Worm (Caenorhabditis elegans) whole organism, L1 larva: Measurements from ENCODE around the gene srd-4.

Experiments
- ama-1 ChIP-seq: fragments of 150-350 bp; optimal IDR thresholded peaks from 2 replicates; lab custom pipeline; 2014
- dsc-1 ChIP-seq: sonication (generic microtip); optimal IDR thresholded peaks from 2 replicates; lab custom pipeline; 2016; ENCODE audit warnings: mild to moderate bottlenecking, missing genetic modification characterization, missing compliant biosample characterization
- efl-1 ChIP-seq, 4 experiments: fragments of 150-350 bp; optimal IDR thresholded peaks in 3 of 4; peaks in 1 of 4; 1 replicate in 1 of 4; 2 replicates in 3 of 4; lab custom pipeline; 2014; ENCODE audit warnings: missing biosample characterization in 2 of 4, missing genetic modification characterization in 2 of 4, missing genetic modification reagents in 2 of 4
- lin-13 ChIP-seq: fragments of 150-350 bp; optimal IDR thresholded peaks from 2 replicates; lab custom pipeline; 2014; ENCODE audit warnings: missing biosample characterization, missing genetic modification reagents, missing genetic modification characterization
- nhr-12 ChIP-seq: sonication (generic microtip); optimal IDR thresholded peaks from 2 replicates; lab custom pipeline; 2017; ENCODE audit warnings: missing biosample characterization, missing genetic modification characterization
- nhr-76 ChIP-seq: sonication (generic microtip); optimal IDR thresholded peaks from 2 replicates; lab custom pipeline; 2017; ENCODE audit warnings: missing biosample characterization, missing genetic modification characterization
- unc-98 ChIP-seq: fragments of 200-800 bp; sonication (Bioruptor generic); IDR thresholded peaks from 2 replicates; pipeline ENCODE4 v1.3.6; 2022; ENCODE audit warnings: missing genetic modification characterization, missing compliant biosample characterization

DNA sequence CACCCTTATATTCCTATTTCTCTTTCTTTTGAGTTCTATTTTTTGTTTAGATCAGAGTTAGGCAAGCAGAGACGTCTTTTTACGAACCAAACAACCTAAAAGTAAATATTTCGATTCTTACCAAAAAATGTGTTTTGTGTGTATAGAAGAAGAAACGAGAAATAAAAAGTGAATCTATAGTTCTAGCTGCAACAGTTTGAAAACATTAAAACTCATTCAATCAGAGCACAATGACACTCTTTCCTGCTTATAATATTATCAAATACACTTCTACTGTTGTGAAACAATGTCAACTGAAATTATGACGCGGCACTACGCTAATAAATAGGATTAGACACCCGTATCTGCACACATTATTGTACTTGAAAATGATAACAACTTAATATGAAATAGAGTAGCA, 11.1 kb downstream of the srd-4 start, which contains the start of gene ZK836.3:
- TF ChIP-seq nhr-76 (tag; lab: Kevin White, UChicago) (no peak), ama-1 (lab: Kevin White, UChicago) (no peak), lin-13 (GFP tag; lab: Kevin White, UChicago) (no peak), dsc-1 (no peak), unc-98 (GFP tag; lab: Robert Waterston, UW) (no peak), efl-1 (optimal IDR thresholded peaks at IDR 0.05; lab: Kevin White, UChicago) (no peak), efl-1 (GFP tag; optimal IDR thresholded peaks at IDR 0.05 in 1 of 2; lab: Kevin White, UChicago) (peak in 1 of 2 experiments; percentile 30), nhr-12 (no peak)
